Worm (Caenorhabditis elegans): ENCODE measurements around the gene hmgs-1.

The hmgs-1 gene

ce11 chrV:5684534-5684933 is at the start of gene hmgs-1, which contains the start of gene F25B4.4:
hmgs-1 (minus strand) TSS chrV:5684589.
F25B4.4 (plus strand) TSS chrV:5684873.
- TF ChIP-seq mdl-1 (tag; optimal IDR thresholded peaks at IDR 0.05), result no peak
- TF ChIP-seq nhr-25 (tag; optimal IDR thresholded peaks at IDR 0.05), result peak; percentile 93
- peak; percentile 87 for TF ChIP-seq nhr-21 (tag; optimal IDR thresholded peaks at IDR 0.05)
- peak; percentile 84 to 95 for TF ChIP-seq lsy-2 (tag; optimal IDR thresholded peaks at IDR 0.05)
- TF ChIP-seq nhr-129 (tag; optimal IDR thresholded peaks at IDR 0.05), result peak; percentile 93
- TF ChIP-seq lin-13 (GFP tag; optimal IDR thresholded peaks at IDR 0.05), result peak; percentile 91
- TF ChIP-seq mbf-1 (tag; optimal IDR thresholded peaks at IDR 0.05), result no peak
- no peak for TF ChIP-seq ztf-11 (tag; optimal IDR thresholded peaks at IDR 0.05)
- TF ChIP-seq nhr-10 (tag; optimal IDR thresholded peaks at IDR 0.05), result peak; percentile 72
- TF ChIP-seq elt-1 (tag; optimal IDR thresholded peaks at IDR 0.05), result no peak
- peak; percentile 83 for TF ChIP-seq zag-1 (tag; optimal IDR thresholded peaks at IDR 0.05)
- peak; percentile 78 for TF ChIP-seq blmp-1 (tag; optimal IDR thresholded peaks at IDR 0.05; ENCODE audit: insufficient read depth)
- TF ChIP-seq crh-2 (tag; optimal IDR thresholded peaks at IDR 0.05), result peak; percentile 94
- TF ChIP-seq dmd-4 (tag; optimal IDR thresholded peaks at IDR 0.05), result peak; percentile 21
- peak; percentile 95 for TF ChIP-seq mab-5 (tag; optimal IDR thresholded peaks at IDR 0.05)
- no peak for TF ChIP-seq ceh-16 (tag; optimal IDR thresholded peaks at IDR 0.05)
- TF ChIP-seq sma-9 (GFP tag; optimal IDR thresholded peaks at IDR 0.05), result peak; percentile 95
- TF ChIP-seq sma-9 (tag; optimal IDR thresholded peaks at IDR 0.05), result no peak
- peak; percentile 77 for TF ChIP-seq sem-4 (tag; optimal IDR thresholded peaks at IDR 0.05)
- TF ChIP-seq aly-2 (tag; optimal IDR thresholded peaks at IDR 0.05), result no peak
- TF ChIP-seq R02D3.7 (tag; optimal IDR thresholded peaks at IDR 0.05), result peak; percentile 99
- TF ChIP-seq nhr-6 (tag; optimal IDR thresholded peaks at IDR 0.05), result peak; percentile 80
- no peak for TF ChIP-seq alr-1 (tag; optimal IDR thresholded peaks at IDR 0.05)
- peak; percentile 68 for TF ChIP-seq snpc-4 (tag; optimal IDR thresholded peaks at IDR 0.05)
- TF ChIP-seq ceh-82 (tag; optimal IDR thresholded peaks at IDR 0.05), result peak; percentile 17
- TF ChIP-seq fos-1 (tag; optimal IDR thresholded peaks at IDR 0.05), result peak; percentile 83
- peak; percentile 61 for TF ChIP-seq lin-39 (tag; optimal IDR thresholded peaks at IDR 0.05)
- TF ChIP-seq nhr-23 (tag; optimal IDR thresholded peaks at IDR 0.05), result no peak
- TF ChIP-seq egl-27 (tag; optimal IDR thresholded peaks at IDR 0.05), result peak; percentile 91
- peak; percentile 87 for TF ChIP-seq ztf-4 (tag; optimal IDR thresholded peaks at IDR 0.05)
- TF ChIP-seq ZK546.5 (tag; optimal IDR thresholded peaks at IDR 0.05), result peak; percentile 32
- no peak for TF ChIP-seq peb-1 (tag; optimal IDR thresholded peaks at IDR 0.05)
- peak; percentile 49 for TF ChIP-seq unc-62 (GFP tag; optimal IDR thresholded peaks at IDR 0.05)
- TF ChIP-seq nhr-12 (tag; optimal IDR thresholded peaks at IDR 0.05), result no peak
- TF ChIP-seq Y55F3AM.14 (GFP tag; optimal IDR thresholded peaks at IDR 0.05), result peak; percentile 34
- TF ChIP-seq unc-39 (tag; optimal IDR thresholded peaks at IDR 0.05), result no peak
- peak; percentile 47 for TF ChIP-seq nhr-77 (tag; optimal IDR thresholded peaks at IDR 0.05)
- peak; percentile 57 for TF ChIP-seq ama-1 (optimal IDR thresholded peaks at IDR 0.05)
- no peak for TF ChIP-seq nhr-11 (tag; optimal IDR thresholded peaks at IDR 0.05)
- peak; percentile 21 for TF ChIP-seq skn-1 (tag; optimal IDR thresholded peaks at IDR 0.05)
- peak; percentile 89 for TF ChIP-seq F13H6.1 (tag; optimal IDR thresholded peaks at IDR 0.05)
- TF ChIP-seq nhr-237 (tag; optimal IDR thresholded peaks at IDR 0.05), result no peak
- TF ChIP-seq gmeb-1 (tag; optimal IDR thresholded peaks at IDR 0.05), result peak; percentile 88
- TF ChIP-seq C34F6.9 (tag; optimal IDR thresholded peaks at IDR 0.05), result peak; percentile 93
- peak; percentile 97 for TF ChIP-seq unc-55 (GFP tag; optimal IDR thresholded peaks at IDR 0.05)
- TF ChIP-seq ztf-1 (GFP tag; conservative IDR thresholded peaks at IDR 0.05), result no peak
- TF ChIP-seq elt-3 (tag; optimal IDR thresholded peaks at IDR 0.05), result no peak
- TF ChIP-seq sma-3 (GFP tag; optimal IDR thresholded peaks at IDR 0.05), result peak; percentile 89
- TF ChIP-seq lin-11 (tag; optimal IDR thresholded peaks at IDR 0.05), result peak; percentile 81
